Fruit fly (Drosophila melanogaster): Measurements from ENCODE around the gene nac.

DNA sequence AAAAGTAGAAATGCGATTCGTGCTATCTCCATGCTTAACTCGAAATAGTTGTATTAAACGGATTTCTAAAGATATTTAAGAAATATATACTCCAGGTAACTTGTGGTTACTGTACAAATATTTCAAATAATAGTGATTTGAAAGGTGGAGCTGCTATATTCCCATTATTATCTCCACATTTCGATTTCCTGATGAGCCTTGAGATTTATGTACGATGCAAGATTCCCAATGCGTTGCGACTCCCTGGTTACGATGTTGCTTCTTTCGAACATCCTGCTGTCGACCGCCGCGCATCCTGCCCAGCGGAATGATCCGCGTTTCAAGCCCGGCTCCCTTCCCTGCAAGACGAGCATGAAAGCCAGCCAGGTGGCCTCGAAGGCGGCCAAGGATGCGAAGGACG, 8.2 kb upstream of the nac start, which contains the start of the genes CG11694 and CG11698:
- TF ChIP-seq CG10669 (GFP tag; optimal IDR thresholded peaks at IDR 0.05) (no peak), CG3919 (GFP tag; optimal IDR thresholded peaks at IDR 0.05) (no peak), CG3032 (tag; optimal IDR thresholded peaks at IDR 0.05) (no peak), cyc (GFP tag; optimal IDR thresholded peaks at IDR 0.05) (no peak), esn (GFP tag; optimal IDR thresholded peaks at IDR 0.05) (no peak), CG9139 (GFP tag; optimal IDR thresholded peaks at IDR 0.05) (no peak), CG10631 (GFP tag; optimal IDR thresholded peaks at IDR 0.05) (no peak), CG6854 (GFP tag; optimal IDR thresholded peaks at IDR 0.05) (no peak), Hr39 (GFP tag; optimal IDR thresholded peaks at IDR 0.05) (no peak)

Measured in whole organism, prepupa.